Worm (Caenorhabditis elegans): Measurements from ENCODE around the gene ZK669.5.

DNA sequence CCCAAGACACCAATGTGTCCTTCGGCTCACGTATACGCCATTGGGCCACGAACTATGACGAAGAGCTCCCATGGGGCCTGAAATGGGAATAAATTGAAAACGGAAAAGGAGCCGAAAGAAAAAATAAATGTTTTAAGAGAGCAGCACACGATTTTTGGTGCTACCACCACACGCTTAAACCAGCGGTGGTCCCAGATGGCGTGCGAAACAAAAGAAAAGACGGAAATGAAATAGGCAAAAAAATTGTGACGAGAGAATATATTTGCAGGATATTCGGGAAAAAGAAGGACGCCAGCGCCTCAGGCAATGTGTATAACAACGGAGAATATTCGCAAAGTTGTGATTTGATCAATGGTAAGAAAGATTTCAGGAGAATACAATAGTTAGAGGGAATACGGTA, 40.2 kb upstream of the ZK669.5 start:
- TF ChIP-seq pha-4 (GFP tag; IDR thresholded peaks at IDR 0.05): no peak
- TF ChIP-seq pha-4 (tag; optimal IDR thresholded peaks at IDR 0.05): no peak
- no peak for TF ChIP-seq ama-1 (optimal IDR thresholded peaks at IDR 0.05)
- TF ChIP-seq unc-130 (GFP tag; optimal IDR thresholded peaks at IDR 0.05): no peak
- TF ChIP-seq lin-13 (GFP tag; optimal IDR thresholded peaks at IDR 0.05): no peak
- TF ChIP-seq madf-9 (GFP tag; conservative IDR thresholded peaks at IDR 0.05): no peak
- no peak for TF ChIP-seq ZK337.2 (GFP tag; IDR thresholded peaks at IDR 0.05)
- no peak for TF ChIP-seq dpl-1 (GFP tag; optimal IDR thresholded peaks at IDR 0.05)
- TF ChIP-seq pqm-1 (tag; optimal IDR thresholded peaks at IDR 0.05): no peak
- TF ChIP-seq R02D3.7 (tag; optimal IDR thresholded peaks at IDR 0.05): no peak
- no peak for TF ChIP-seq egl-27 (tag; optimal IDR thresholded peaks at IDR 0.05)
- no peak for TF ChIP-seq lin-15B (tag; optimal IDR thresholded peaks at IDR 0.05)
- no peak for TF ChIP-seq nhr-11 (tag; optimal IDR thresholded peaks at IDR 0.05)
- TF ChIP-seq aha-1 (tag): peak; percentile 90
